Worm (Caenorhabditis elegans): ENCODE results near the gene nhr-134.
A peak's percentile ranks its signal among the peaks of the same experiment; 100 is the strongest.

Gene nhr-134

DNA sequence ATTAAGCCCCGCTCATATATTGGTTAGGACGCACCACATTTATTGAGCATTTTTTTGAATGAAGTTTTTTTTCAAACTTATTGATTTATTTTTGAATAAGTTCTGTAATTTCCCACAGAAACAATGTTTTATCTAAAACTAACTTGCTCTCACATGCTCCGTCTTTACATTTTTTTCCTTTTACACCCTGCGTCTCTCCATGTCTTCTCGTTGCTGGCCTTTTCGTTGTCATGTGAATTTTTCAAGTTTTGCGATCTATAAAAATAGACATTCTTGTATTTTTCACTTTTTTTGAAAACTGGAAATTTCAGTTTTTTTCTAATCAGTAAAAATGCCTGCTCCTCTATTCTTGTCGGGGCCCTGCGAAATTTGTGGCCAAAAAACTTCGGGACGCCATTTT is at the start of gene nhr-134:
nhr-134 (plus strand) TSS at position 312 of the 400 bp plus-strand sequence.
- TF ChIP-seq spr-1 (tag; optimal IDR thresholded peaks at IDR 0.05) (no peak), fkh-10 (GFP tag; optimal IDR thresholded peaks at IDR 0.05) (no peak), madf-9 (GFP tag; conservative IDR thresholded peaks at IDR 0.05) (no peak), hlh-30 (tag; optimal IDR thresholded peaks at IDR 0.05; ENCODE audit: insufficient read depth) (peak; percentile 87), dve-1 (tag; optimal IDR thresholded peaks at IDR 0.05; ENCODE audit: insufficient read depth) (peak; percentile 44), hlh-11 (tag; optimal IDR thresholded peaks at IDR 0.05) (peak; percentile 15), mes-2 (tag; optimal IDR thresholded peaks at IDR 0.05; ENCODE audit: poor library complexity, severe bottlenecking) (peak; percentile 6), ces-1 (GFP tag; optimal IDR thresholded peaks at IDR 0.05) (no peak), zip-2 (tag; optimal IDR thresholded peaks at IDR 0.05) (no peak), D1046.2 (GFP tag; IDR thresholded peaks at IDR 0.05) (no peak), nhr-28 (tag; optimal IDR thresholded peaks at IDR 0.05) (peak; percentile 30), lsy-2 (tag; optimal IDR thresholded peaks at IDR 0.05) (peak in 1 of 2 experiments; percentile 3), spr-3 (GFP tag; optimal IDR thresholded peaks at IDR 0.05) (no peak), tra-1 (GFP tag; IDR thresholded peaks at IDR 0.05) (no peak), F49E8.2 (tag; optimal IDR thresholded peaks at IDR 0.05; ENCODE audit: borderline replicate concordance) (no peak), dmd-8 (GFP tag; IDR thresholded peaks at IDR 0.05) (no peak), F10B5.3 (tag; optimal IDR thresholded peaks at IDR 0.05) (no peak), daf-12 (tag; optimal IDR thresholded peaks at IDR 0.05) (no peak), zfp-2 (tag; optimal IDR thresholded peaks at IDR 0.05) (no peak), madf-5 (GFP tag; IDR thresholded peaks at IDR 0.05) (no peak), lin-39 (tag; optimal IDR thresholded peaks at IDR 0.05) (no peak), nhr-237 (tag; optimal IDR thresholded peaks at IDR 0.05) (no peak), daf-16 (GFP tag; optimal IDR thresholded peaks at IDR 0.05) (no peak), daf-16 (tag; optimal IDR thresholded peaks at IDR 0.05) (peak; percentile 44), unc-62 (GFP tag; optimal IDR thresholded peaks at IDR 0.05 in 1 of 2) (peak in 1 of 2 experiments; percentile 55), unc-62 (tag; optimal IDR thresholded peaks at IDR 0.05) (no peak), sdz-12 (GFP tag; optimal IDR thresholded peaks at IDR 0.05) (no peak), tag-97 (GFP tag; IDR thresholded peaks at IDR 0.05) (no peak)

DNA sequence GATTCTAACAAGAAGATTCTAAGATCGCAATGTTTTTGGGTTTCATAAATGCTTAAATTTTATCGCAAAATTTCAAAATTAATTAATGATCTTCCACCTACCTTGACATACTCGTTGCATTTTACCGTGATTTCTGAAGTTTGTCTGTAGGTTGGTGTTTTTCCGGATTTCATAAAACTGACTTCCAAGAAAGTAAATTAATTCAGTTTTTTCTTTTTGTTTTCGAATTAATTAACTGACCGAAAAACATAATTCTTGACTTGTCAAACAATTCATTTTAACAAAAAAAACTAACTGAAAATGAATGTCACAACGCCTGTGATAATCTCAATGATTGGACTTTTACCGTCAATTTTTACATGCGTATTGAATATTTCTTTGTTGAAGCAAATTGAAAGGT is 49.3 kb upstream of the nhr-134 start, which contains the start of gene srbc-16:
srbc-16 (plus strand) TSS at position 301 of the 400 bp plus-strand sequence.
- TF ChIP-seq mep-1 (tag; optimal IDR thresholded peaks at IDR 0.05) (no peak), fos-1 (tag; optimal IDR thresholded peaks at IDR 0.05) (no peak), tag-97 (GFP tag; IDR thresholded peaks at IDR 0.05) (no peak), daf-8 (GFP tag; IDR thresholded peaks at IDR 0.05) (no peak), unc-39 (tag; optimal IDR thresholded peaks at IDR 0.05) (no peak)

DNA sequence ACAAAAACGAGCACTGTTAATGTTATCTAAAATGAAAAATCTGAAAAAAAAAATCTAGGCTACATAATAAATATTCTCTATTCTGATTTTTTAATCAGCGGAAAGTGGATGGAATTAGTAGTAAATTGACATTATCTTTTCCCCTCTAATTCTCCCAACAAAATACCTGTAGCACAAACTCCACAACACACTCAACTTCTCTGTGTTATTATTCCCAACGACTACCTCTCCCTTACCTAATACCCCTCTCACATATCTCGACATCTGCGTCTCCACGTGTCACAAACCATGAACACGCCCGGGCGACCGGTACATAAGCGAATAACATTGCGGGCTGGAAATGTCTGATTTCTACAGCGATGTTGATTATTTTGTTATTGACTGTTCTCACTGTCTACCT is 47.9 kb upstream of the nhr-134 start, which contains the start of gene cyp-33C2:
cyp-33C2 (plus strand) TSS at position 327 of the 400 bp plus-strand sequence.
- no peak for TF ChIP-seq dmd-9 (GFP tag; IDR thresholded peaks at IDR 0.05)
- TF ChIP-seq nhr-28 (tag; optimal IDR thresholded peaks at IDR 0.05), result peak; percentile 93
- TF ChIP-seq daf-16 (GFP tag; optimal IDR thresholded peaks at IDR 0.05), result no peak
- peak; percentile 25 for TF ChIP-seq daf-16 (tag; optimal IDR thresholded peaks at IDR 0.05)
- TF ChIP-seq dmd-6 (GFP tag; IDR thresholded peaks at IDR 0.05), result peak; percentile 61
- no peak for TF ChIP-seq pqm-1 (tag; optimal IDR thresholded peaks at IDR 0.05)
- TF ChIP-seq D1046.2 (GFP tag; IDR thresholded peaks at IDR 0.05), result no peak

- no peak for TF ChIP-seq daf-8 (GFP tag; IDR thresholded peaks at IDR 0.05)
- 0 out of 2 replicates have a peak, but pooled peaks have one; percentile 32 for TF ChIP-seq set-16 (GFP tag; IDR thresholded peaks at IDR 0.05)
- TF ChIP-seq aha-1 (tag), result peak; percentile 62
- TF ChIP-seq mxl-2 (GFP tag; conservative IDR thresholded peaks at IDR 0.05), result no peak
These were observed 45.5 kb upstream of the nhr-134 start for ce11 chrV:2185486-2185885.

All from whole organism, L4 larva.